Worm (Caenorhabditis elegans): ENCODE results near the gene ZK1248.17.

DNA sequence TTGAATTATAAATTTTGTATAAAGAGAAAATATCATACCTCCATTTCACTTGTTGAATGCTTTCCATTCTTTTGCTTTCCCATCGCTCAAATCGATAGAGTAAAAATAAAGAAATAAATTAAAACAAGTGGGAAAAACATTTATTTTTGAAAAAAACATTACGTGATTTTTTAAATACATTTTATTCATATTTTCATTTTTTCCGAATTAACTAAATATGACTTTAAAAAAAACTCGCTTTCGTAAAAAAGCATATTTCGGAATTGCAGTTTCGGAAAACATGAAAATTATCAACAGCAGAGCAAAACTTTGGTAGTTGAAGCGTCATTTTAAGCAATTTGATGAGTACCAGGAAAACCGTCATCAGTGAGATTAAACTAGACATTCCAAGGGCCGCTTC is 45.8 kb downstream of the ZK1248.17 start, which contains the start of gene K05F1.8:
- TF ChIP-seq ama-1 (optimal IDR thresholded peaks at IDR 0.05) (no peak), mdl-1 (tag; optimal IDR thresholded peaks at IDR 0.05) (no peak), unc-98 (GFP tag; IDR thresholded peaks at IDR 0.05) (no peak), nhr-28 (tag; optimal IDR thresholded peaks at IDR 0.05) (no peak), F16B12.6 (tag; optimal IDR thresholded peaks at IDR 0.05) (no peak), snpc-4 (tag; optimal IDR thresholded peaks at IDR 0.05) (no peak), Y116A8C.19 (tag; optimal IDR thresholded peaks at IDR 0.05; ENCODE audit: borderline replicate concordance) (no peak), lir-3 (tag; optimal IDR thresholded peaks at IDR 0.05; ENCODE audit: poor library complexity) (no peak), unc-62 (GFP tag; optimal IDR thresholded peaks at IDR 0.05) (no peak), pax-3 (tag; optimal IDR thresholded peaks at IDR 0.05) (no peak), aly-2 (tag; optimal IDR thresholded peaks at IDR 0.05) (no peak), hpl-2 (GFP tag; optimal IDR thresholded peaks at IDR 0.05) (no peak)

Measured in whole organism, L1 larva.